Worm (Caenorhabditis elegans) whole organism, late embryonic: ENCODE results near the gene M195.2.

ENCODE experiments used
- C08G9.2 ChIP-seq: sonication (generic microtip); optimal IDR thresholded peaks from 2 replicates; lab custom pipeline; 2016; ENCODE audit warnings: mild to moderate bottlenecking, missing genetic modification characterization, moderate library complexity, missing compliant biosample characterization
- ama-1 ChIP-seq: fragments of 150-350 bp; optimal IDR thresholded peaks from 2 replicates; lab custom pipeline; 2014
- elt-2 ChIP-seq: sonication (generic microtip); optimal IDR thresholded peaks from 2 replicates; lab custom pipeline; 2016; ENCODE audit warnings: missing genetic modification reagents, missing genetic modification characterization, missing compliant biosample characterization
- fkh-10 ChIP-seq: fragments of 150-350 bp; optimal IDR thresholded peaks from 2 replicates; lab custom pipeline; 2014; ENCODE audit warnings: missing biosample characterization, missing genetic modification reagents, missing genetic modification characterization
- hlh-15 ChIP-seq: sonication (generic microtip); optimal IDR thresholded peaks from 2 replicates; lab custom pipeline; 2016; ENCODE audit warnings: missing genetic modification characterization, missing compliant biosample characterization
- lin-11 ChIP-seq: fragments of 200-800 bp; sonication (Bioruptor generic); optimal IDR thresholded peaks from 2 replicates; lab custom pipeline; 2018; ENCODE audit warnings: mild to moderate bottlenecking, missing genetic modification characterization, missing compliant biosample characterization
- madf-2 ChIP-seq: sonication (generic microtip); optimal IDR thresholded peaks from 2 replicates; lab custom pipeline; 2017; ENCODE audit warnings: missing genetic modification characterization, missing compliant biosample characterization
- nfya-1 ChIP-seq: sonication (generic microtip); optimal IDR thresholded peaks from 2 replicates; lab custom pipeline; 2017; ENCODE audit warnings: missing genetic modification characterization, mild to moderate bottlenecking, missing compliant biosample characterization, antibody characterized with exemption, moderate library complexity
- pha-4 ChIP-seq: fragments of 150-350 bp; optimal IDR thresholded peaks from 2 replicates; lab custom pipeline; 2018; ENCODE audit warnings: missing biosample characterization, missing genetic modification reagents, missing genetic modification characterization
- rnt-1 ChIP-seq: sonication (generic microtip); optimal IDR thresholded peaks from 2 replicates; lab custom pipeline; 2016; ENCODE audit warnings: missing genetic modification characterization, missing compliant biosample characterization
- sox-2 ChIP-seq: fragments of 200-800 bp; sonication (Bioruptor generic); IDR thresholded peaks from 2 replicates; pipeline ENCODE4 v1.3.6; 2022; ENCODE audit warnings: missing genetic modification reagents, missing genetic modification characterization, missing compliant biosample characterization
- tbx-2 ChIP-seq: sonication (generic microtip); optimal IDR thresholded peaks from 2 replicates; lab custom pipeline; 2016; ENCODE audit warnings: missing genetic modification characterization, missing compliant biosample characterization

- TF ChIP-seq pha-4 (tag; lab: Kevin White, UChicago) = no peak
- no peak for TF ChIP-seq rnt-1
- no peak for TF ChIP-seq sox-2 (GFP tag; lab: Robert Waterston, UW)
- no peak for TF ChIP-seq fkh-10 (GFP tag; lab: Kevin White, UChicago)
- TF ChIP-seq C08G9.2 (tag; lab: Kevin White, UChicago) = no peak
- TF ChIP-seq tbx-2 = no peak
- TF ChIP-seq ama-1 (lab: Kevin White, UChicago) = no peak
- TF ChIP-seq hlh-15 (tag; lab: Kevin White, UChicago) = no peak
- peak; percentile 41 for TF ChIP-seq elt-2 (tag; lab: Kevin White, UChicago)
- TF ChIP-seq nfya-1 = no peak
- TF ChIP-seq lin-11 = no peak
- no peak for TF ChIP-seq madf-2 (tag; lab: Kevin White, UChicago)
These were observed 39.4 kb downstream of the M195.2 start for ce11 chrII:8399997-8400396.
